Worm (Caenorhabditis elegans) whole organism, late embryonic: ENCODE results near the gene fbxa-190.

Source experiments
- K02D7.2 ChIP-seq: sonication (generic microtip); optimal IDR thresholded peaks from 2 replicates; lab custom pipeline; 2017; ENCODE audit warnings: mild to moderate bottlenecking, missing genetic modification characterization, missing compliant biosample characterization
- K09A11.1 ChIP-seq: sonication (generic microtip); optimal IDR thresholded peaks from 2 replicates; lab custom pipeline; 2017; ENCODE audit warnings: antibody characterized with exemption, mild to moderate bottlenecking, missing genetic modification characterization, missing compliant biosample characterization; ENCODE audit not compliant: insufficient read depth
- T23F11.4 ChIP-seq: fragments of 200-800 bp; sonication (Bioruptor generic); optimal IDR thresholded peaks from 2 replicates; lab custom pipeline; 2018; ENCODE audit warnings: mild to moderate bottlenecking, missing genetic modification characterization, missing compliant biosample characterization
- ceh-14 ChIP-seq: sonication (generic microtip); optimal IDR thresholded peaks from 2 replicates; lab custom pipeline; 2016; ENCODE audit warnings: missing genotype, missing genetic modification characterization, missing compliant biosample characterization
- ceh-18 ChIP-seq: sonication (generic microtip); optimal IDR thresholded peaks from 2 replicates; lab custom pipeline; 2016; ENCODE audit warnings: missing genetic modification characterization, missing compliant biosample characterization
- ceh-19 ChIP-seq: fragments of 200-800 bp; sonication (Bioruptor generic); optimal IDR thresholded peaks from 2 replicates; lab custom pipeline; 2018; ENCODE audit warnings: mild to moderate bottlenecking, missing genetic modification characterization, missing compliant biosample characterization
- ceh-2 ChIP-seq: sonication (generic microtip); optimal IDR thresholded peaks from 2 replicates; lab custom pipeline; 2016; ENCODE audit warnings: missing genotype, missing genetic modification characterization, missing compliant biosample characterization
- ceh-22 ChIP-seq: sonication (generic microtip); optimal IDR thresholded peaks from 2 replicates; lab custom pipeline; 2017; ENCODE audit warnings: missing biosample characterization, missing genetic modification characterization
- ceh-24 ChIP-seq: sonication (generic microtip); optimal IDR thresholded peaks from 2 replicates; lab custom pipeline; 2016; ENCODE audit warnings: mild to moderate bottlenecking, missing genetic modification characterization, missing compliant biosample characterization
- ceh-48 ChIP-seq: sonication (generic microtip); optimal IDR thresholded peaks from 2 replicates; lab custom pipeline; 2016; ENCODE audit warnings: missing genetic modification characterization, inconsistent platforms, missing compliant biosample characterization
- ceh-6 ChIP-seq: fragments of 200-800 bp; sonication (Bioruptor generic); optimal IDR thresholded peaks from 2 replicates; lab custom pipeline; 2018; ENCODE audit warnings: mild to moderate bottlenecking, missing genetic modification characterization, missing compliant biosample characterization
- che-1 ChIP-seq: sonication (generic microtip); optimal IDR thresholded peaks from 2 replicates; lab custom pipeline; 2016; ENCODE audit warnings: mild to moderate bottlenecking, missing genetic modification characterization, missing compliant biosample characterization
- dmd-4 ChIP-seq: sonication (generic microtip); optimal IDR thresholded peaks from 2 replicates; lab custom pipeline; 2016; ENCODE audit warnings: borderline replicate concordance, missing genetic modification characterization, missing compliant biosample characterization
- ets-4 ChIP-seq: sonication (generic microtip); optimal IDR thresholded peaks from 2 replicates; lab custom pipeline; 2016; ENCODE audit warnings: missing genetic modification characterization, missing compliant biosample characterization
- fax-1 ChIP-seq: sonication (generic microtip); optimal IDR thresholded peaks from 2 replicates; lab custom pipeline; 2016; ENCODE audit warnings: missing genotype, missing genetic modification characterization, missing compliant biosample characterization
- fkh-6 ChIP-seq: sonication (generic microtip); optimal IDR thresholded peaks from 2 replicates; lab custom pipeline; 2016; ENCODE audit warnings: missing genetic modification characterization, missing compliant biosample characterization
- gmeb-2 ChIP-seq: sonication (generic microtip); optimal IDR thresholded peaks from 2 replicates; lab custom pipeline; 2016; ENCODE audit warnings: missing genetic modification characterization, inconsistent platforms, missing compliant biosample characterization
- hlh-15 ChIP-seq: sonication (generic microtip); optimal IDR thresholded peaks from 2 replicates; lab custom pipeline; 2016; ENCODE audit warnings: missing genetic modification characterization, missing compliant biosample characterization
- hlh-6 ChIP-seq: sonication (generic microtip); optimal IDR thresholded peaks from 2 replicates; lab custom pipeline; 2016; ENCODE audit warnings: missing genotype, missing genetic modification characterization, missing compliant biosample characterization
- madf-2 ChIP-seq: sonication (generic microtip); optimal IDR thresholded peaks from 2 replicates; lab custom pipeline; 2017; ENCODE audit warnings: missing genetic modification characterization, missing compliant biosample characterization
- nhr-232 ChIP-seq: sonication (generic microtip); optimal IDR thresholded peaks from 2 replicates; lab custom pipeline; 2016; ENCODE audit warnings: missing genetic modification characterization, missing compliant biosample characterization
- npax-4 ChIP-seq: sonication (generic microtip); optimal IDR thresholded peaks from 2 replicates; lab custom pipeline; 2016; ENCODE audit warnings: missing genetic modification characterization, missing compliant biosample characterization
- odd-2 ChIP-seq: sonication (generic microtip); optimal IDR thresholded peaks from 2 replicates; lab custom pipeline; 2017; ENCODE audit warnings: antibody characterized with exemption, mild to moderate bottlenecking, missing genetic modification characterization, missing compliant biosample characterization
- pag-3 ChIP-seq: sonication (generic microtip); optimal IDR thresholded peaks from 2 replicates; lab custom pipeline; 2016; ENCODE audit warnings: missing compliant biosample characterization, missing genetic modification characterization, borderline replicate concordance
- pat-9 ChIP-seq: fragments of 200-800 bp; sonication (Bioruptor generic); optimal IDR thresholded peaks from 2 replicates; lab custom pipeline; 2018; ENCODE audit warnings: mild to moderate bottlenecking, missing genetic modification characterization, moderate library complexity, missing compliant biosample characterization
- pax-1 ChIP-seq: fragments of 150-350 bp; optimal IDR thresholded peaks from 2 replicates; lab custom pipeline; 2014; ENCODE audit warnings: missing biosample characterization, missing genetic modification characterization
- pha-2 ChIP-seq: sonication (generic microtip); optimal IDR thresholded peaks from 2 replicates; lab custom pipeline; 2017; ENCODE audit warnings: mild to moderate bottlenecking, missing genetic modification characterization, missing compliant biosample characterization
- pha-4 ChIP-seq: fragments of 150-350 bp; optimal IDR thresholded peaks from 2 replicates; lab custom pipeline; 2018; ENCODE audit warnings: missing biosample characterization, missing genetic modification reagents, missing genetic modification characterization
- pqm-1 ChIP-seq: sonication (generic microtip); optimal IDR thresholded peaks from 2 replicates; lab custom pipeline; 2016; ENCODE audit warnings: missing genetic modification characterization, missing compliant biosample characterization
- pros-1 ChIP-seq: fragments of 150-350 bp; optimal IDR thresholded peaks from 2 replicates; lab custom pipeline; 2014; ENCODE audit warnings: missing biosample characterization, missing genetic modification reagents, missing genetic modification characterization
- sdc-2 ChIP-seq: sonication (generic microtip); optimal IDR thresholded peaks from 2 replicates; lab custom pipeline; 2016; ENCODE audit warnings: missing genotype, missing genetic modification characterization, missing compliant biosample characterization
- tbx-2 ChIP-seq: sonication (generic microtip); optimal IDR thresholded peaks from 2 replicates; lab custom pipeline; 2016; ENCODE audit warnings: missing genetic modification characterization, missing compliant biosample characterization
- tbx-7 ChIP-seq: sonication (generic microtip); optimal IDR thresholded peaks from 2 replicates; lab custom pipeline; 2016; ENCODE audit warnings: missing genotype, missing genetic modification characterization, missing compliant biosample characterization
- ttx-3 ChIP-seq: sonication (generic microtip); optimal IDR thresholded peaks from 2 replicates; lab custom pipeline; 2016; ENCODE audit warnings: missing genetic modification reagents, missing genetic modification characterization, missing compliant biosample characterization
- unc-3 ChIP-seq, 2 experiments: fragments of 200-800 bp in 1 of 2; sonication (Bioruptor generic) in 1 of 2; sonication (generic microtip) in 1 of 2; conservative IDR thresholded peaks in 1 of 2; optimal IDR thresholded peaks in 1 of 2; 2 replicates each; pipeline versions ENCODE4 v1.3.6 to Lab custom; 2016 to 2022; ENCODE audit warnings: missing compliant biosample characterization in 2 of 2, missing genetic modification characterization in 2 of 2, missing genetic modification reagents in 1 of 2
- zip-5 ChIP-seq: sonication (generic microtip); optimal IDR thresholded peaks from 2 replicates; lab custom pipeline; 2016; ENCODE audit warnings: missing genetic modification characterization, missing compliant biosample characterization
- ztf-16 ChIP-seq: sonication (generic microtip); optimal IDR thresholded peaks from 2 replicates; lab custom pipeline; 2017; ENCODE audit warnings: missing genetic modification characterization, missing compliant biosample characterization

Gene fbxa-190

DNA sequence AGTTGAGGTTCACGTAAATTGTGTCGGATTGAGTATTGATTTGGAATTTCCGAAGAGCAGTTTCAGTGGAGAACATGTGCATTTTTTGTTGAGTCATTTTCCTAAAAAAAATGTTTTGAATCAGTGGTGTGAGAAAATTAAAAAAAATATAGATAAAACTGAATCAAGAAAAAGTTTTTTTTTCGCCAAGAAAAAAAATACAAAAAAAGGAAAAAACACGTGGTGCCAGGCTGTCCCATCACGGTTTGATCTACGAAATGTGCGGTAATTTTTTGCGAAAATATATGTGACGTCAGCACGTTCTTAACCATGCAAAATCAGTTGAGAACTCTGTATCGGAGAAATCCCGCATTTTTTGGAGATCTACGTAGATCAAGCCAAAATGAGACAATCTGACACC lies 22.1 kb downstream of the fbxa-190 start, which contains the start of gene F56C3.9:
Gene F56C3.9 (minus strand): TSS at position 101 of the 400 bp plus-strand sequence.
- no peak for TF ChIP-seq tbx-7
- no peak for TF ChIP-seq ztf-16 (tag; lab: Kevin White, UChicago)
- no peak for TF ChIP-seq npax-4 (tag; lab: Kevin White, UChicago)
- TF ChIP-seq zip-5 (tag; lab: Kevin White, UChicago) = no peak
- TF ChIP-seq gmeb-2 (tag; lab: Kevin White, UChicago) = no peak
- TF ChIP-seq odd-2 (tag; lab: Kevin White, UChicago) = no peak
- TF ChIP-seq pha-4 (tag; lab: Kevin White, UChicago) = no peak
- no peak for TF ChIP-seq pag-3
- no peak for TF ChIP-seq unc-3 (GFP tag; conservative IDR thresholded peaks at IDR 0.05; lab: Robert Waterston, UW)
- TF ChIP-seq unc-3 (tag; optimal IDR thresholded peaks at IDR 0.05; lab: Kevin White, UChicago) = no peak
- no peak for TF ChIP-seq ceh-24 (tag; lab: Kevin White, UChicago)
- TF ChIP-seq pha-2 (tag; lab: Kevin White, UChicago) = no peak
- no peak for TF ChIP-seq pax-1 (tag; lab: Kevin White, UChicago)
- no peak for TF ChIP-seq ets-4 (tag; lab: Kevin White, UChicago)

DNA sequence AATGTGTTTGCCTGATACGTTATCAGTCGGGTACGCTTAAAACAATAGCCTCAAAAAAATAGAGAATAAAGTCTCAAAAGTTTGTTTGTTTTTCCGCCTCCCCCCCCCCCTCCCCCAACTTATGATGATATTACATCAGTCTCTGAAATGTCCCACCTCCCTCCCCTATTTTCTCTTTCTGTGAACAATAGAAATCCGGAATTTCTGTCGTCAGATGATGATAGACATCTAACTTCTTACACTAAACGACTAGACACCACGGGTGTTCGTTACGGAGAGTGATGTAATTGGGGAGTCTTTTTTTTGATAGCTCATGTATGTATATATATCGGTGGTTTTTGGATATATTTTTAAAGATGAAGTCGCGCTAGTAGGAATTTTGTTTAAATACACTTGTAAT lies 22.6 kb downstream of the fbxa-190 start:
- no peak for TF ChIP-seq ceh-24 (tag; lab: Kevin White, UChicago)

DNA sequence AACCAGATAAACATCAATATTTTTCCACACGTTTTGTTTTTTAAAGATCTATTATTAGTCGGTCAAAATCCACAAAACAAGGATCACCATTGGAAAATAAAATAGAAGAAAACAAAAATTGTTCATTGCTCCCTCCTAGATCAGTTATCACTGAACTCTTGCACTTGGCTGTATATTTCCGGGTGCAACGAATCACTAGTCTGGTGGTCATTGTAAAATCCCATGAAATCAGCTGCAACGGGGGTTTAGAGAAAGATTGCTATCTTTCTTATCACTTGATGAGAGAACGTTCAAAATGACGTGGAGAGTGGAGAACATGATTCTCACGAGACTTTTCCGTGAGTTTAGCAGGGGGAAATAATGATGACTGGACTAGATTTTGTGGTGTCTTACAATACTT lies 24.0 kb downstream of the fbxa-190 start:
- TF ChIP-seq hlh-6 = no peak
- TF ChIP-seq pqm-1 (tag; lab: Kevin White, UChicago) = no peak
- TF ChIP-seq ztf-16 (tag; lab: Kevin White, UChicago) = no peak
- no peak for TF ChIP-seq madf-2 (tag; lab: Kevin White, UChicago)
- TF ChIP-seq ceh-19 = no peak
- TF ChIP-seq che-1 = no peak
- TF ChIP-seq pha-2 (tag; lab: Kevin White, UChicago) = no peak
- TF ChIP-seq dmd-4 (tag; lab: Kevin White, UChicago) = no peak
- no peak for TF ChIP-seq ceh-18
- TF ChIP-seq ceh-22 (tag; lab: Kevin White, UChicago) = no peak
- no peak for TF ChIP-seq K09A11.1 (tag; lab: Kevin White, UChicago)
- no peak for TF ChIP-seq unc-3 (GFP tag; conservative IDR thresholded peaks at IDR 0.05; lab: Robert Waterston, UW)
- TF ChIP-seq unc-3 (tag; optimal IDR thresholded peaks at IDR 0.05; lab: Kevin White, UChicago) = no peak
- TF ChIP-seq pat-9 (tag; lab: Kevin White, UChicago) = no peak
- no peak for TF ChIP-seq pax-1 (tag; lab: Kevin White, UChicago)
- no peak for TF ChIP-seq sdc-2 (tag; lab: Kevin White, UChicago)
- no peak for TF ChIP-seq tbx-2 (tag; lab: Kevin White, UChicago)
- TF ChIP-seq odd-2 (tag; lab: Kevin White, UChicago) = no peak
- no peak for TF ChIP-seq ttx-3 (tag; lab: Kevin White, UChicago)
- no peak for TF ChIP-seq fkh-6
- no peak for TF ChIP-seq fax-1 (tag; lab: Kevin White, UChicago)
- TF ChIP-seq, all 69 proteins: peak for 0

ce11 chrX:1397516-1397915 lies 25.7 kb downstream of the fbxa-190 start, which contains the start of gene H39E20.1:
H39E20.1 (minus strand) TSS chrX:1397616.
- TF ChIP-seq pat-9 (tag; lab: Kevin White, UChicago) = no peak
- TF ChIP-seq sdc-2 (tag; lab: Kevin White, UChicago) = no peak
- TF ChIP-seq npax-4 (tag; lab: Kevin White, UChicago) = no peak
- no peak for TF ChIP-seq madf-2 (tag; lab: Kevin White, UChicago)
- no peak for TF ChIP-seq gmeb-2 (tag; lab: Kevin White, UChicago)
- TF ChIP-seq ceh-2 (tag; lab: Kevin White, UChicago) = no peak
- no peak for TF ChIP-seq hlh-15 (tag; lab: Kevin White, UChicago)
- TF ChIP-seq ceh-6 (GFP tag; lab: Kevin White, UChicago) = no peak
- no peak for TF ChIP-seq ttx-3 (tag; lab: Kevin White, UChicago)
- no peak for TF ChIP-seq ceh-24 (tag; lab: Kevin White, UChicago)
- TF ChIP-seq pqm-1 (tag; lab: Kevin White, UChicago) = no peak

DNA sequence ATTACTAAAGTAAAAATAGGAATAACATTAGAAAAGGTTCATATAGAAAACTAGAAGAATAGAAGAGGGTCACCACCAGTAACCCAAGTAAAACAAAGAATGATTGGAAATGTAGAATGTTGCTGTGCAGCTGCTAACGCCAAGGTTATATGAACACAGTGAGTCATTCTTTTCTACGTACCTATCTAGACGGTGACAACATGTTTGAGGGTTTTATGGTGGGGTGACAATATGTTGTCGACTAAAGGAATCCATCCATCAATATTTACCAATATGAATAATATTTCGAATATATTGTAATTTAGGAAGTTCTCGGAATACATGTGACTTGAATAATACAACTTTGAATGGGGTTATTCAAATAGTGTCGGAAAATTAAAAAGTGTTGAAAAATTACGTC lies 29.4 kb downstream of the fbxa-190 start, which contains the start of gene ZK402.5:
Gene ZK402.5 (minus strand): TSS at position 101 of the 400 bp plus-strand sequence.
- TF ChIP-seq unc-3 (GFP tag; conservative IDR thresholded peaks at IDR 0.05; lab: Robert Waterston, UW) = no peak
- no peak for TF ChIP-seq unc-3 (tag; optimal IDR thresholded peaks at IDR 0.05; lab: Kevin White, UChicago)
- no peak for TF ChIP-seq pros-1 (tag; lab: Kevin White, UChicago)
- TF ChIP-seq pag-3 = no peak
- no peak for TF ChIP-seq sdc-2 (tag; lab: Kevin White, UChicago)
- no peak for TF ChIP-seq ceh-48 (tag; lab: Kevin White, UChicago)
- TF ChIP-seq T23F11.4 (GFP tag; lab: Kevin White, UChicago) = no peak
- no peak for TF ChIP-seq ceh-14 (tag; lab: Kevin White, UChicago)
- no peak for TF ChIP-seq hlh-6
- no peak for TF ChIP-seq K02D7.2 (tag; lab: Kevin White, UChicago)
- TF ChIP-seq nhr-232 (tag; lab: Kevin White, UChicago) = no peak
